Fruit fly (Drosophila melanogaster): ENCODE measurements around the gene CG5500.

DNA sequence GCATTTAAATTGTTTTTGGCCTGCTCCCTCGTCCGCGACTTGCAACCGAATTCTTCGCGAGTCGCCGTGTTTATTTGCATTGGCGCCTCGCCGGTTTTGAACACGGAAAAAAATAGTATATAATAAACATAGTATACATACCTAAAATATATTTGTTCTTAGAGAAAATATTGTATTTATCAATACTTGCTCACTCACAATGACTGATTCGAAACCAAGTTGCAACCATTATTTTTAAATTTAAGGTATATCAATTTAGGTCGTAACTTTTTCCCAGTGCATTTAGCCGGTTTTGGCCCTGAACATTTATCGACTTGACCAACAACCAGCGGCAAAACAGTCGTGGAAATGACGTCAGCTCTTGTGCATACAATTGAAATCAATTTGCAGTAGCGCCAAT lies 52.0 kb downstream of the CG5500 start:
- TF ChIP-seq dmrt93B (GFP tag; optimal IDR thresholded peaks at IDR 0.05): peak; percentile 74
- peak; percentile 53 for TF ChIP-seq woc (GFP tag; optimal IDR thresholded peaks at IDR 0.05)

Data from whole organism, wandering third instar larva.